Fruit fly (Drosophila melanogaster) whole organism, embryonic: ENCODE results near the gene neur.
A peak's percentile ranks its signal among the peaks of the same experiment; 100 is the strongest.

Experiments used
- CG10209 ChIP-seq: fragments of 200-800 bp; sonication (Bioruptor generic); optimal IDR thresholded peaks from 3 replicates; lab custom pipeline; 2017; ENCODE audit warnings: missing biosample characterization, mild to moderate bottlenecking, missing genetic modification characterization, missing genetic modification reagents
- CG10321 ChIP-seq: fragments of 200-800 bp; sonication (Bioruptor generic); IDR thresholded peaks from 2 replicates; pipeline ENCODE4 v1.3.6; 2022; ENCODE audit warnings: missing biosample characterization, missing genetic modification characterization
- CG12104 ChIP-seq: fragments of 200-800 bp; sonication (Bioruptor generic); optimal IDR thresholded peaks from 3 replicates; lab custom pipeline; 2016; ENCODE audit warnings: missing biosample characterization, missing genetic modification characterization
- CG12155 ChIP-seq: fragments of 200-800 bp; sonication (Bioruptor generic); optimal IDR thresholded peaks from 3 replicates; lab custom pipeline; 2016; ENCODE audit warnings: missing biosample characterization, missing genetic modification characterization
- CG1233 ChIP-seq: fragments of 200-800 bp; sonication (Bioruptor generic); optimal IDR thresholded peaks from 4 replicates; lab custom pipeline; 2018; ENCODE audit warnings: missing biosample characterization, mild to moderate bottlenecking, missing genetic modification characterization
- CG12769 ChIP-seq: fragments of 200-800 bp; sonication (Bioruptor generic); optimal IDR thresholded peaks from 2 replicates; lab custom pipeline; 2019; ENCODE audit warnings: missing biosample characterization, mild to moderate bottlenecking, missing genetic modification characterization, moderate library complexity
- CG13624 ChIP-seq: fragments of 200-800 bp; sonication (Bioruptor generic); optimal IDR thresholded peaks from 2 replicates; lab custom pipeline; 2016; ENCODE audit warnings: missing biosample characterization, missing genetic modification characterization
- CG14441 ChIP-seq: fragments of 200-800 bp; sonication (Bioruptor generic); IDR thresholded peaks from 2 replicates; pipeline ENCODE4 v1.3.6; 2022; ENCODE audit warnings: missing biosample characterization, missing genetic modification characterization
- CG15269 ChIP-seq: fragments of 200-800 bp; sonication (Bioruptor generic); optimal IDR thresholded peaks from 2 replicates; lab custom pipeline; 2018; ENCODE audit warnings: missing biosample characterization, mild to moderate bottlenecking, missing genetic modification characterization, moderate library complexity
- CG15514 ChIP-seq: fragments of 200-800 bp; sonication (Bioruptor generic); optimal IDR thresholded peaks from 3 replicates; lab custom pipeline; 2017; ENCODE audit warnings: missing biosample characterization, missing genetic modification characterization, mild to moderate bottlenecking, moderate library complexity, missing genetic modification reagents
- CG17829 ChIP-seq: fragments of 200-800 bp; optimal IDR thresholded peaks from 2 replicates; lab custom pipeline; 2019; ENCODE audit warnings: missing biosample characterization, mild to moderate bottlenecking, missing genetic modification characterization, moderate library complexity
- CG18476 ChIP-seq: fragments of 200-800 bp; sonication (Bioruptor generic); optimal IDR thresholded peaks from 2 replicates; lab custom pipeline; 2016; ENCODE audit warnings: missing biosample characterization, mild to moderate bottlenecking, missing genetic modification characterization
- CG18599 ChIP-seq: fragments of 200-800 bp; sonication (Bioruptor generic); optimal IDR thresholded peaks from 3 replicates; lab custom pipeline; 2017; ENCODE audit warnings: missing biosample characterization, missing genetic modification characterization, mild to moderate bottlenecking, moderate library complexity, missing genetic modification reagents
- CG2678 ChIP-seq: fragments of 200-800 bp; sonication (Bioruptor generic); optimal IDR thresholded peaks from 3 replicates; lab custom pipeline; 2019; ENCODE audit warnings: missing biosample characterization, mild to moderate bottlenecking, missing genetic modification characterization, moderate library complexity
- CG2875 ChIP-seq: fragments of 200-800 bp; sonication (Bioruptor generic); optimal IDR thresholded peaks from 2 replicates; lab custom pipeline; 2017; ENCODE audit warnings: missing biosample characterization, mild to moderate bottlenecking, missing genetic modification characterization, missing genetic modification reagents
- CG34422 ChIP-seq: fragments of 200-800 bp; sonication (Bioruptor generic); IDR thresholded peaks from 3 replicates; pipeline ENCODE4 v1.3.6; 2022; ENCODE audit warnings: missing biosample characterization, missing genetic modification characterization
- CG4730 ChIP-seq: fragments of 200-800 bp; sonication (Bioruptor generic); IDR thresholded peaks from 2 replicates; pipeline ENCODE4 v1.3.6; 2022; ENCODE audit warnings: missing biosample characterization, missing genetic modification characterization
- CG5180 ChIP-seq: fragments of 200-800 bp; sonication (Bioruptor generic); optimal IDR thresholded peaks from 3 replicates; lab custom pipeline; 2017; ENCODE audit warnings: missing biosample characterization, missing genetic modification characterization, mild to moderate bottlenecking, moderate library complexity, missing genetic modification reagents
- CG8290 ChIP-seq, 3 experiments: fragments of 200-800 bp; sonication (Bioruptor generic); optimal IDR thresholded peaks; 2 replicates each; lab custom pipeline; 2016 to 2019; ENCODE audit warnings: missing biosample characterization in 3 of 3, missing genetic modification characterization in 3 of 3, mild to moderate bottlenecking in 2 of 3, moderate library complexity in 1 of 3
- CG9932 ChIP-seq: fragments of 200-800 bp; sonication (Bioruptor generic); IDR thresholded peaks from 2 replicates; pipeline ENCODE4 v1.3.6; 2022; ENCODE audit warnings: missing biosample characterization, missing genetic modification characterization
- D ChIP-seq, 2 experiments: fragments of 200-800 bp in 1 of 2; fragments of >200 bp in 1 of 2; sonication (Bioruptor generic) in 1 of 2; optimal IDR thresholded peaks; 2 replicates in 1 of 2; 3 replicates in 1 of 2; lab custom pipeline; 2017; ENCODE audit warnings: mild to moderate bottlenecking in 1 of 2, missing biosample characterization in 1 of 2, missing genetic modification characterization in 1 of 2, missing genetic modification reagents in 1 of 2
- Dfd ChIP-seq, 2 experiments: fragments of >200 bp; optimal IDR thresholded peaks; 2 replicates each; lab custom pipeline; 2017; ENCODE audit warnings: missing biosample characterization in 2 of 2, missing genetic modification characterization in 2 of 2
- Drgx ChIP-seq: fragments of 200-800 bp; sonication (Bioruptor generic); IDR thresholded peaks from 2 replicates; pipeline ENCODE4 v1.3.6; 2022; ENCODE audit warnings: missing biosample characterization, missing genetic modification characterization
- Elba2 ChIP-seq: fragments of 200-800 bp; sonication (Bioruptor generic); optimal IDR thresholded peaks from 3 replicates; lab custom pipeline; 2016; ENCODE audit warnings: missing biosample characterization, missing genetic modification characterization
- HLH3B ChIP-seq: fragments of 200-800 bp; sonication (Bioruptor generic); IDR thresholded peaks from 2 replicates; pipeline ENCODE4 v1.3.6; 2022; ENCODE audit warnings: missing biosample characterization, missing genetic modification characterization
- HmgD ChIP-seq: fragments of 200-800 bp; sonication (Bioruptor generic); optimal IDR thresholded peaks from 3 replicates; lab custom pipeline; 2016; ENCODE audit warnings: missing biosample characterization, missing genetic modification characterization
- Myb ChIP-seq: fragments of 200-800 bp; sonication (Bioruptor generic); optimal IDR thresholded peaks from 2 replicates; lab custom pipeline; 2016; ENCODE audit warnings: missing biosample characterization, missing genetic modification characterization
- NK7.1 ChIP-seq: fragments of 200-800 bp; sonication (Bioruptor generic); optimal IDR thresholded peaks from 3 replicates; lab custom pipeline; 2016; ENCODE audit warnings: missing biosample characterization, missing genetic modification characterization
- Sox102F ChIP-seq: fragments of 200-800 bp; sonication (Bioruptor generic); optimal IDR thresholded peaks from 2 replicates; lab custom pipeline; 2018; ENCODE audit warnings: missing biosample characterization, mild to moderate bottlenecking, missing genetic modification characterization, moderate library complexity
- Taf1 ChIP-seq: fragments of 200-800 bp; sonication (Bioruptor generic); IDR thresholded peaks from 2 replicates; pipeline ENCODE4 v1.3.6; 2022; ENCODE audit warnings: missing biosample characterization, missing genetic modification characterization
- bbx ChIP-seq: fragments of 200-800 bp; sonication (Bioruptor generic); IDR thresholded peaks from 2 replicates; pipeline ENCODE4 v1.3.6; 2022; ENCODE audit warnings: missing biosample characterization, missing genetic modification characterization; ENCODE audit not compliant: partially characterized antibody
- corto ChIP-seq: fragments of 200-800 bp; sonication (Bioruptor generic); optimal IDR thresholded peaks from 2 replicates; lab custom pipeline; 2016; ENCODE audit warnings: missing biosample characterization, mild to moderate bottlenecking, missing genetic modification characterization, moderate library complexity
- dpn ChIP-seq, 2 experiments: fragments of 200-800 bp; sonication (Bioruptor generic); optimal IDR thresholded peaks; 3 replicates each; lab custom pipeline; 2016; ENCODE audit warnings: missing biosample characterization in 2 of 2, missing genetic modification characterization in 2 of 2
- dysf ChIP-seq: fragments of 200-800 bp; sonication (Bioruptor generic); IDR thresholded peaks from 3 replicates; pipeline ENCODE4 v1.3.6; 2022; ENCODE audit warnings: missing biosample characterization, missing genetic modification characterization
- eve ChIP-seq, 2 experiments: fragments of >200 bp; optimal IDR thresholded peaks; 2 replicates each; lab custom pipeline; 2017; ENCODE audit warnings: missing biosample characterization in 2 of 2, missing genetic modification characterization in 2 of 2
- fd64A ChIP-seq: fragments of 200-800 bp; sonication (Bioruptor generic); optimal IDR thresholded peaks from 3 replicates; lab custom pipeline; 2018; ENCODE audit warnings: missing biosample characterization, mild to moderate bottlenecking, missing genetic modification characterization
- fd96Cb ChIP-seq: fragments of 200-800 bp; sonication (Bioruptor generic); optimal IDR thresholded peaks from 2 replicates; lab custom pipeline; 2018; ENCODE audit warnings: missing biosample characterization, mild to moderate bottlenecking, missing genetic modification characterization, moderate library complexity
- hkb ChIP-seq, 2 experiments: fragments of 200-800 bp in 1 of 2; fragments of >200 bp in 1 of 2; sonication (Bioruptor generic) in 1 of 2; IDR thresholded peaks in 1 of 2; optimal IDR thresholded peaks in 1 of 2; 2 replicates each; pipeline versions ENCODE4 v1.3.6 to Lab custom; 2017 to 2022; ENCODE audit warnings: missing biosample characterization in 1 of 2, missing genetic modification characterization in 1 of 2
- lmd ChIP-seq: fragments of 200-800 bp; sonication (Bioruptor generic); IDR thresholded peaks from 2 replicates; pipeline ENCODE4 v1.3.6; 2022; ENCODE audit warnings: missing biosample characterization, missing genetic modification characterization
- nerfin-1 ChIP-seq: fragments of 200-800 bp; sonication (Bioruptor generic); optimal IDR thresholded peaks from 3 replicates; lab custom pipeline; 2019; ENCODE audit warnings: missing biosample characterization, mild to moderate bottlenecking, missing genetic modification characterization, moderate library complexity
- pita ChIP-seq: fragments of 200-800 bp; sonication (Bioruptor generic); optimal IDR thresholded peaks from 2 replicates; lab custom pipeline; 2017; ENCODE audit warnings: missing biosample characterization, mild to moderate bottlenecking, missing genetic modification characterization
- prd ChIP-seq, 3 experiments: fragments of >200 bp in 2 of 3; fragments of 200-800 bp in 1 of 3; sonication (Bioruptor generic) in 1 of 3; optimal IDR thresholded peaks in 2 of 3; IDR thresholded peaks in 1 of 3; 2 replicates in 2 of 3; 3 replicates in 1 of 3; pipeline versions ENCODE4 v1.3.6 to Lab custom; 2017 to 2022; ENCODE audit warnings: missing biosample characterization in 1 of 3, missing genetic modification characterization in 1 of 3
- row ChIP-seq: fragments of 200-800 bp; sonication (Bioruptor generic); IDR thresholded peaks from 3 replicates; pipeline ENCODE4 v1.3.6; 2022; ENCODE audit warnings: missing biosample characterization, missing genetic modification characterization
- scrt ChIP-seq: fragments of 200-800 bp; sonication (Bioruptor generic); optimal IDR thresholded peaks from 2 replicates; lab custom pipeline; 2018; ENCODE audit warnings: missing biosample characterization, mild to moderate bottlenecking, missing genetic modification characterization, moderate library complexity
- sisA ChIP-seq: fragments of 200-800 bp; sonication (Bioruptor generic); IDR thresholded peaks from 2 replicates; pipeline ENCODE4 v1.3.6; 2022; ENCODE audit warnings: missing biosample characterization, missing genetic modification characterization
- sob ChIP-seq: fragments of 200-800 bp; sonication (Bioruptor generic); IDR thresholded peaks from 2 replicates; pipeline ENCODE4 v1.3.6; 2022; ENCODE audit warnings: missing biosample characterization, missing genetic modification characterization
- tin ChIP-seq: fragments of 200-800 bp; sonication (Bioruptor generic); optimal IDR thresholded peaks from 3 replicates; lab custom pipeline; 2016; ENCODE audit warnings: missing biosample characterization, missing genetic modification characterization
- ttk ChIP-seq: fragments of 200-800 bp; sonication (Bioruptor generic); IDR thresholded peaks from 2 replicates; pipeline ENCODE4 v2.1.2; 2022; ENCODE audit warnings: missing biosample characterization, missing genetic modification characterization

The neur gene

dm6 chr3R:9083379-9083778, 44.1 kb upstream of the neur start (continued):
- no peak for TF ChIP-seq Taf1 (GFP tag; lab: Robert Waterston, UW)
- TF ChIP-seq CG9932 (GFP tag; lab: Robert Waterston, UW) = no peak
- TF ChIP-seq HLH3B (GFP tag; lab: Robert Waterston, UW) = 0 out of 2 replicates have a peak, but pooled peaks have one; percentile 44
- no peak for TF ChIP-seq NK7.1
- TF ChIP-seq dysf (GFP tag; lab: Robert Waterston, UW) = peak; percentile 68
- TF ChIP-seq tin (GFP tag; lab: Kevin White, UChicago) = peak; percentile 28
- TF ChIP-seq Dfd (GFP tag; optimal IDR thresholded peaks at IDR 0.05; lab: Kevin White, UChicago) = no peak
- TF ChIP-seq fd64A (GFP tag; lab: Kevin White, UChicago) = peak; percentile 0
- peak; percentile 34; the same call in 1 of the 2 replicates for TF ChIP-seq CG14441
- no peak for TF ChIP-seq CG1233 (GFP tag; lab: Kevin White, UChicago)
- TF ChIP-seq CG15514 (GFP tag; lab: Kevin White, UChicago) = peak; percentile 2
- no peak for TF ChIP-seq HmgD (GFP tag; lab: Kevin White, UChicago)
- no peak for TF ChIP-seq corto (GFP tag; lab: Kevin White, UChicago)
- no peak for TF ChIP-seq CG12155 (GFP tag; lab: Kevin White, UChicago)
- peak; percentile 13 for TF ChIP-seq CG17829 (tag; lab: Kevin White, UChicago)
- TF ChIP-seq eve (GFP tag; optimal IDR thresholded peaks at IDR 0.05; lab: Kevin White, UChicago) = peak in 1 of 2 experiments; percentile 58
- no peak for TF ChIP-seq D (optimal IDR thresholded peaks at IDR 0.05; lab: Kevin White, UChicago)
- peak; percentile 15 for TF ChIP-seq D (GFP tag; optimal IDR thresholded peaks at IDR 0.05; lab: Kevin White, UChicago)
- peak; percentile 44 for TF ChIP-seq CG15269 (tag; lab: Kevin White, UChicago)
- peak; percentile 79 for TF ChIP-seq scrt (GFP tag; lab: Kevin White, UChicago)
- 0 out of 3 replicates have a peak, but pooled peaks have one; percentile 30 for TF ChIP-seq CG34422
- no peak for TF ChIP-seq Myb
- peak; percentile 54 for TF ChIP-seq CG12769 (tag; lab: Kevin White, UChicago)
- no peak for TF ChIP-seq prd (optimal IDR thresholded peaks at IDR 0.05; lab: Kevin White, UChicago)
- TF ChIP-seq prd (GFP tag; IDR thresholded peaks at IDR 0.05; lab: Robert Waterston, UW) = peak; percentile 39; the same call in 1 of the 3 replicates
- TF ChIP-seq CG10321 (GFP tag; lab: Robert Waterston, UW) = no peak
- TF ChIP-seq CG2875 (GFP tag; lab: Kevin White, UChicago) = peak; percentile 39
- TF ChIP-seq sisA (GFP tag; lab: Robert Waterston, UW) = peak; percentile 48
- TF ChIP-seq fd96Cb (tag; lab: Kevin White, UChicago) = peak; percentile 28
- TF ChIP-seq sob = peak; percentile 60
- TF ChIP-seq CG18476 (GFP tag; lab: Kevin White, UChicago) = no peak
- peak; percentile 69 for TF ChIP-seq row (GFP tag; lab: Robert Waterston, UW)
- peak in 1 of 2 experiments; percentile 17 for TF ChIP-seq dpn (GFP tag; optimal IDR thresholded peaks at IDR 0.05; lab: Kevin White, UChicago)
- no peak for TF ChIP-seq Elba2
- TF ChIP-seq CG5180 (GFP tag; lab: Kevin White, UChicago) = peak; percentile 50
- TF ChIP-seq CG8290 (GFP tag; optimal IDR thresholded peaks at IDR 0.05; lab: Kevin White, UChicago) = no peak
- TF ChIP-seq CG8290 (tag; optimal IDR thresholded peaks at IDR 0.05; lab: Kevin White, UChicago) = peak in 1 of 2 experiments; percentile 56
- peak; percentile 38 for TF ChIP-seq lmd (GFP tag; lab: Robert Waterston, UW)
- TF ChIP-seq CG2678 = peak; percentile 63
- no peak for TF ChIP-seq hkb (optimal IDR thresholded peaks at IDR 0.05; lab: Kevin White, UChicago)
- TF ChIP-seq hkb (GFP tag; IDR thresholded peaks at IDR 0.05; lab: Robert Waterston, UW) = 0 out of 2 replicates have a peak, but pooled peaks have one; percentile 26
- no peak for TF ChIP-seq CG13624 (GFP tag; lab: Kevin White, UChicago)
- TF ChIP-seq Sox102F = peak; percentile 55
- no peak for TF ChIP-seq bbx (GFP tag; lab: Robert Waterston, UW)
- TF ChIP-seq CG4730 (GFP tag; lab: Robert Waterston, UW) = 0 out of 2 replicates have a peak, but pooled peaks have one; percentile 6
- peak; percentile 75 for TF ChIP-seq CG18599 (GFP tag; lab: Kevin White, UChicago)
- TF ChIP-seq CG10209 (GFP tag; lab: Kevin White, UChicago) = peak; percentile 38
- no peak for TF ChIP-seq CG12104 (GFP tag; lab: Kevin White, UChicago)
- TF ChIP-seq Drgx = 0 out of 2 replicates have a peak, but pooled peaks have one; percentile 12
- TF ChIP-seq pita (GFP tag; lab: Kevin White, UChicago) = no peak
- peak; percentile 14 for TF ChIP-seq nerfin-1 (tag; lab: Kevin White, UChicago)
- TF ChIP-seq ttk = 0 out of 2 replicates have a peak, but pooled peaks have one; percentile 22
